Fruit fly (Drosophila melanogaster): ENCODE results near the gene CG42748.

- TF ChIP-seq psq (optimal IDR thresholded peaks at IDR 0.05) (no peak), EcR (GFP tag; optimal IDR thresholded peaks at IDR 0.05) (no peak), pan (optimal IDR thresholded peaks at IDR 0.05) (no peak), CG8478 (optimal IDR thresholded peaks at IDR 0.05) (no peak), Dll (optimal IDR thresholded peaks at IDR 0.05) (no peak), usp (GFP tag; optimal IDR thresholded peaks at IDR 0.05) (no peak)
These were observed 1.3 kb upstream of the CG42748 start, which contains the start of gene CycK for dm6 chr2L:22129581-22130300.

All from whole organism.